Worm (Caenorhabditis elegans) whole organism, early embryonic: ENCODE data around the gene kin-29.

Experiments used
- B0310.2 ChIP-seq: sonication (generic microtip); optimal IDR thresholded peaks from 2 replicates; lab custom pipeline; 2016; ENCODE audit warnings: mild to moderate bottlenecking, missing genetic modification characterization, missing compliant biosample characterization
- F13C5.2 ChIP-seq: sonication (generic microtip); optimal IDR thresholded peaks from 2 replicates; lab custom pipeline; 2017; ENCODE audit warnings: mild to moderate bottlenecking, missing genetic modification characterization, inconsistent platforms, missing compliant biosample characterization
- aly-1 ChIP-seq: sonication (generic microtip); optimal IDR thresholded peaks from 2 replicates; lab custom pipeline; 2016; ENCODE audit warnings: missing genetic modification characterization, missing compliant biosample characterization
- ama-1 ChIP-seq: fragments of 150-350 bp; optimal IDR thresholded peaks from 2 replicates; lab custom pipeline; 2014
- ceh-13 ChIP-seq: fragments of 200-800 bp; sonication (Bioruptor generic); optimal IDR thresholded peaks from 2 replicates; lab custom pipeline; 2018; ENCODE audit warnings: mild to moderate bottlenecking, missing genetic modification characterization, missing compliant biosample characterization
- ceh-36 ChIP-seq: sonication (generic microtip); optimal IDR thresholded peaks from 2 replicates; lab custom pipeline; 2016; ENCODE audit warnings: missing genetic modification characterization, inconsistent platforms, missing compliant biosample characterization
- ets-7 ChIP-seq: sonication (generic microtip); optimal IDR thresholded peaks from 2 replicates; lab custom pipeline; 2016; ENCODE audit warnings: missing genotype, missing genetic modification characterization, missing compliant biosample characterization
- flt-1 ChIP-seq: fragments of 200-800 bp; sonication (Bioruptor generic); IDR thresholded peaks from 2 replicates; pipeline ENCODE4 v1.3.6; 2022; ENCODE audit warnings: missing genetic modification characterization, missing compliant biosample characterization
- hmbx-1 ChIP-seq: sonication (generic microtip); optimal IDR thresholded peaks from 2 replicates; lab custom pipeline; 2016; ENCODE audit warnings: mild to moderate bottlenecking, missing genetic modification characterization, missing compliant biosample characterization
- hmg-4 ChIP-seq: fragments of 200-800 bp; sonication (Bioruptor generic); optimal IDR thresholded peaks from 2 replicates; lab custom pipeline; 2018; ENCODE audit warnings: mild to moderate bottlenecking, missing genetic modification characterization, missing compliant biosample characterization
- hnd-1 ChIP-seq: sonication (generic microtip); optimal IDR thresholded peaks from 2 replicates; lab custom pipeline; 2016; ENCODE audit warnings: missing genetic modification characterization, missing compliant biosample characterization
- pes-1 ChIP-seq: fragments of 200-800 bp; sonication (Bioruptor generic); IDR thresholded peaks from 2 replicates; pipeline ENCODE4 v1.3.6; 2022; ENCODE audit warnings: missing genetic modification reagents, missing genetic modification characterization, missing compliant biosample characterization
- scrt-1 ChIP-seq: fragments of 200-800 bp; sonication (Bioruptor generic); IDR thresholded peaks from 2 replicates; pipeline ENCODE4 v1.3.6; 2022; ENCODE audit warnings: missing genetic modification characterization, missing compliant biosample characterization
- sea-1 ChIP-seq: fragments of 200-800 bp; sonication (Bioruptor generic); conservative IDR thresholded peaks from 2 replicates; pipeline ENCODE4 v1.3.6; 2022; ENCODE audit warnings: missing genetic modification characterization, missing compliant biosample characterization
- tbx-11 ChIP-seq: fragments of 200-800 bp; sonication (Bioruptor generic); IDR thresholded peaks from 2 replicates; pipeline ENCODE4 v1.3.6; 2022; ENCODE audit warnings: missing genetic modification characterization, missing compliant biosample characterization
- tbx-37 ChIP-seq: fragments of 200-800 bp; sonication (Bioruptor generic); conservative IDR thresholded peaks from 2 replicates; pipeline ENCODE4 v1.3.6; 2022; ENCODE audit warnings: missing genetic modification reagents, missing genetic modification characterization, missing compliant biosample characterization
- tra-4 ChIP-seq: sonication (generic microtip); optimal IDR thresholded peaks from 2 replicates; lab custom pipeline; 2017; ENCODE audit warnings: missing genetic modification characterization, missing compliant biosample characterization

The kin-29 gene

ce11 chrX:2802562-2803165 lies 49.6 kb downstream of the kin-29 start, which contains the start of gene C14A11.2:
TSS of gene C14A11.2 (plus strand) at chrX:2803112.
- no peak for TF ChIP-seq flt-1 (GFP tag; lab: Robert Waterston, UW)
- no peak for TF ChIP-seq hmbx-1 (tag; lab: Kevin White, UChicago)
- TF ChIP-seq scrt-1 (GFP tag; lab: Robert Waterston, UW) = no peak
- TF ChIP-seq aly-1 (tag; lab: Kevin White, UChicago) = no peak
- TF ChIP-seq B0310.2 (tag; lab: Kevin White, UChicago) = no peak
- no peak for TF ChIP-seq pes-1 (GFP tag; lab: Robert Waterston, UW)
- TF ChIP-seq ama-1 (lab: Kevin White, UChicago) = no peak
- TF ChIP-seq tbx-37 = no peak
- no peak for TF ChIP-seq sea-1 (GFP tag; lab: Robert Waterston, UW)
- no peak for TF ChIP-seq ceh-36 (tag; lab: Kevin White, UChicago)
- no peak for TF ChIP-seq hmg-4 (GFP tag; lab: Kevin White, UChicago)
- TF ChIP-seq tra-4 (tag; lab: Kevin White, UChicago) = no peak
- TF ChIP-seq tbx-11 (GFP tag; lab: Robert Waterston, UW) = no peak
- TF ChIP-seq F13C5.2 (tag; lab: Kevin White, UChicago) = no peak

- TF ChIP-seq tbx-37 (0 out of 2 replicates have a peak, but pooled peaks have one; percentile 24), pes-1 (GFP tag; lab: Robert Waterston, UW) (peak; percentile 67), scrt-1 (GFP tag; lab: Robert Waterston, UW) (0 out of 2 replicates have a peak, but pooled peaks have one; percentile 29), flt-1 (GFP tag; lab: Robert Waterston, UW) (0 out of 2 replicates have a peak, but pooled peaks have one; percentile 20)
These were observed 50.6 kb downstream of the kin-29 start for ce11 chrX:2801666-2802065.

- no peak for TF ChIP-seq hnd-1 (tag; lab: Kevin White, UChicago)
- TF ChIP-seq scrt-1 (GFP tag; lab: Robert Waterston, UW) = no peak
- TF ChIP-seq B0310.2 (tag; lab: Kevin White, UChicago) = no peak
- TF ChIP-seq ets-7 = no peak
- no peak for TF ChIP-seq aly-1 (tag; lab: Kevin White, UChicago)
- no peak for TF ChIP-seq tbx-11 (GFP tag; lab: Robert Waterston, UW)
- no peak for TF ChIP-seq pes-1 (GFP tag; lab: Robert Waterston, UW)
- no peak for TF ChIP-seq ceh-36 (tag; lab: Kevin White, UChicago)
- TF ChIP-seq sea-1 (GFP tag; lab: Robert Waterston, UW) = no peak
- no peak for TF ChIP-seq F13C5.2 (tag; lab: Kevin White, UChicago)
- TF ChIP-seq ceh-13 (GFP tag; lab: Kevin White, UChicago) = no peak
- no peak for TF ChIP-seq tbx-37
- TF ChIP-seq ama-1 (lab: Kevin White, UChicago) = no peak
- no peak for TF ChIP-seq hmg-4 (GFP tag; lab: Kevin White, UChicago)
- TF ChIP-seq hmbx-1 (tag; lab: Kevin White, UChicago) = no peak
- no peak for TF ChIP-seq tra-4 (tag; lab: Kevin White, UChicago)
- TF ChIP-seq flt-1 (GFP tag; lab: Robert Waterston, UW) = no peak
These were observed 57.2 kb downstream of the kin-29 start for ce11 chrX:2795054-2795453.

ce11 chrX:2794324-2794723 lies 57.9 kb downstream of the kin-29 start:
- no peak for TF ChIP-seq ceh-36 (tag; lab: Kevin White, UChicago)
- TF ChIP-seq sea-1 (GFP tag; lab: Robert Waterston, UW) = no peak
- TF ChIP-seq aly-1 (tag; lab: Kevin White, UChicago) = no peak
- TF ChIP-seq tbx-37 = no peak
- no peak for TF ChIP-seq F13C5.2 (tag; lab: Kevin White, UChicago)
- no peak for TF ChIP-seq pes-1 (GFP tag; lab: Robert Waterston, UW)
- TF ChIP-seq tra-4 (tag; lab: Kevin White, UChicago) = no peak
- no peak for TF ChIP-seq B0310.2 (tag; lab: Kevin White, UChicago)
- TF ChIP-seq ets-7 = no peak
- TF ChIP-seq flt-1 (GFP tag; lab: Robert Waterston, UW) = no peak
- TF ChIP-seq hmbx-1 (tag; lab: Kevin White, UChicago) = no peak
- TF ChIP-seq tbx-11 (GFP tag; lab: Robert Waterston, UW) = no peak
- no peak for TF ChIP-seq ama-1 (lab: Kevin White, UChicago)
